Worm (Caenorhabditis elegans) whole organism, young adult: ENCODE measurements around the gene C17G10.13.

Source experiments
- B0019.2 ChIP-seq: fragments of 200-800 bp; sonication (Bioruptor generic); conservative IDR thresholded peaks from 2 replicates; pipeline ENCODE4 v1.3.6; 2022; ENCODE audit warnings: missing genetic modification reagents, missing genetic modification characterization, missing compliant biosample characterization
- B0035.1 ChIP-seq: sonication (generic microtip); optimal IDR thresholded peaks from 2 replicates; lab custom pipeline; 2016; ENCODE audit warnings: missing genetic modification characterization, mild to moderate bottlenecking, missing compliant biosample characterization, missing genotype, missing genetic modification reagents
- C06A6.2 ChIP-seq: fragments of 200-800 bp; sonication (Bioruptor generic); conservative IDR thresholded peaks from 2 replicates; pipeline ENCODE4 v1.3.6; 2022; ENCODE audit warnings: missing genetic modification characterization, missing compliant biosample characterization
- D2030.7 ChIP-seq: fragments of 200-800 bp; sonication (Bioruptor generic); IDR thresholded peaks from 2 replicates; pipeline ENCODE4 v1.3.6; 2022; ENCODE audit warnings: missing genetic modification reagents, missing genetic modification characterization, missing compliant biosample characterization
- F10E7.11 ChIP-seq: sonication (generic microtip); optimal IDR thresholded peaks from 2 replicates; lab custom pipeline; 2017; ENCODE audit warnings: mild to moderate bottlenecking, missing genetic modification characterization, moderate library complexity, missing compliant biosample characterization
- F39B2.1 ChIP-seq: fragments of 200-800 bp; sonication (Bioruptor generic); IDR thresholded peaks from 2 replicates; pipeline ENCODE4 v1.3.6; 2022; ENCODE audit warnings: missing genetic modification reagents, missing genetic modification characterization, missing compliant biosample characterization
- F52B5.7 ChIP-seq: sonication (generic microtip); optimal IDR thresholded peaks from 2 replicates; lab custom pipeline; 2016; ENCODE audit warnings: mild to moderate bottlenecking, missing genetic modification characterization, missing compliant biosample characterization
- T07F8.4 ChIP-seq: sonication (generic microtip); optimal IDR thresholded peaks from 2 replicates; lab custom pipeline; 2016; ENCODE audit warnings: mild to moderate bottlenecking, missing genetic modification characterization, moderate library complexity, missing compliant biosample characterization
- T26A5.8 ChIP-seq: sonication (generic microtip); optimal IDR thresholded peaks from 2 replicates; lab custom pipeline; 2016; ENCODE audit warnings: missing genetic modification characterization, missing compliant biosample characterization
- Y53F4B.3 ChIP-seq: fragments of 200-800 bp; sonication (Bioruptor generic); IDR thresholded peaks from 2 replicates; pipeline ENCODE4 v1.3.6; 2022; ENCODE audit warnings: missing genetic modification reagents, missing genetic modification characterization, missing compliant biosample characterization
- Y67H2A.10 ChIP-seq: fragments of 200-800 bp; sonication (Bioruptor generic); conservative IDR thresholded peaks from 2 replicates; pipeline ENCODE4 v1.3.6; 2022; ENCODE audit warnings: missing genetic modification reagents, missing genetic modification characterization, missing compliant biosample characterization
- akir-1 ChIP-seq: fragments of 200-800 bp; sonication (Bioruptor generic); optimal IDR thresholded peaks from 2 replicates; lab custom pipeline; 2018; ENCODE audit warnings: mild to moderate bottlenecking, missing genetic modification characterization, moderate library complexity, missing compliant biosample characterization
- ama-1 ChIP-seq, 3 experiments: fragments of 150-350 bp in 1 of 3; sonication (generic microtip) in 2 of 3; optimal IDR thresholded peaks; 2 replicates each; lab custom pipeline; 2014 to 2018; ENCODE audit warnings: missing biosample characterization in 2 of 3, missing genetic modification characterization in 2 of 3, missing genetic modification reagents in 2 of 3
- aptf-3 ChIP-seq: fragments of 200-800 bp; sonication (Bioruptor generic); IDR thresholded peaks from 2 replicates; pipeline ENCODE4 v1.3.6; 2022; ENCODE audit warnings: missing genetic modification characterization, missing compliant biosample characterization
- athp-1 ChIP-seq: sonication (generic microtip); optimal IDR thresholded peaks from 2 replicates; lab custom pipeline; 2017; ENCODE audit warnings: mild to moderate bottlenecking, missing genetic modification characterization, missing compliant biosample characterization
- attf-5 ChIP-seq: fragments of 200-800 bp; sonication (Bioruptor generic); optimal IDR thresholded peaks from 2 replicates; lab custom pipeline; 2018; ENCODE audit warnings: mild to moderate bottlenecking, missing genetic modification characterization, missing compliant biosample characterization
- bed-2 ChIP-seq: fragments of 200-800 bp; sonication (Bioruptor generic); IDR thresholded peaks from 2 replicates; pipeline ENCODE4 v1.3.6; 2022; ENCODE audit warnings: missing genetic modification reagents, missing genetic modification characterization, missing compliant biosample characterization
- ceh-40 ChIP-seq: fragments of 200-800 bp; sonication (Bioruptor generic); IDR thresholded peaks from 2 replicates; pipeline ENCODE4 v1.3.6; 2022; ENCODE audit warnings: missing genetic modification characterization, missing compliant biosample characterization
- ceh-58 ChIP-seq: fragments of 200-800 bp; sonication (Bioruptor generic); IDR thresholded peaks from 2 replicates; pipeline ENCODE4 v1.3.6; 2022; ENCODE audit warnings: missing genetic modification characterization, missing compliant biosample characterization
- ceh-79 ChIP-seq: sonication (generic microtip); optimal IDR thresholded peaks from 2 replicates; lab custom pipeline; 2017; ENCODE audit warnings: mild to moderate bottlenecking, missing genetic modification characterization, missing compliant biosample characterization
- ceh-91 ChIP-seq: fragments of 200-800 bp; sonication (Bioruptor generic); IDR thresholded peaks from 2 replicates; pipeline ENCODE4 v1.3.6; 2022; ENCODE audit warnings: missing genetic modification reagents, missing genetic modification characterization, missing compliant biosample characterization
- die-1 ChIP-seq: sonication (generic microtip); optimal IDR thresholded peaks from 2 replicates; lab custom pipeline; 2016; ENCODE audit warnings: missing genotype, mild to moderate bottlenecking, missing genetic modification characterization, missing compliant biosample characterization
- dpff-1 ChIP-seq: sonication (generic microtip); optimal IDR thresholded peaks from 2 replicates; lab custom pipeline; 2017; ENCODE audit warnings: mild to moderate bottlenecking, missing genetic modification characterization, missing compliant biosample characterization
- efl-1 ChIP-seq: fragments of 150-350 bp; optimal IDR thresholded peaks from 2 replicates; lab custom pipeline; 2014; ENCODE audit warnings: missing biosample characterization, missing genetic modification reagents, missing genetic modification characterization
- egl-44 ChIP-seq: fragments of 200-800 bp; sonication (Bioruptor generic); IDR thresholded peaks from 2 replicates; pipeline ENCODE4 v1.3.6; 2022; ENCODE audit warnings: missing genetic modification reagents, missing genetic modification characterization, missing compliant biosample characterization
- ets-4 ChIP-seq: fragments of 200-800 bp; sonication (Bioruptor generic); optimal IDR thresholded peaks from 2 replicates; lab custom pipeline; 2018; ENCODE audit warnings: mild to moderate bottlenecking, missing genetic modification characterization, missing compliant biosample characterization
- fkh-3 ChIP-seq: sonication (generic microtip); optimal IDR thresholded peaks from 2 replicates; lab custom pipeline; 2016; ENCODE audit warnings: mild to moderate bottlenecking, missing genetic modification characterization, missing compliant biosample characterization
- gei-17 ChIP-seq: fragments of 200-800 bp; sonication (Bioruptor generic); optimal IDR thresholded peaks from 2 replicates; lab custom pipeline; 2018; ENCODE audit warnings: mild to moderate bottlenecking, missing genetic modification characterization, missing compliant biosample characterization
- him-1 ChIP-seq: sonication (generic microtip); optimal IDR thresholded peaks from 2 replicates; lab custom pipeline; 2016; ENCODE audit warnings: missing genotype, missing genetic modification reagents, missing genetic modification characterization, missing compliant biosample characterization
- hsf-1 ChIP-seq: fragments of 200-800 bp; sonication (Bioruptor generic); IDR thresholded peaks from 2 replicates; pipeline ENCODE4 v1.3.6; 2022; ENCODE audit warnings: missing genetic modification reagents, missing genetic modification characterization, missing compliant biosample characterization
- let-607 ChIP-seq, 2 experiments: fragments of 200-800 bp in 1 of 2; sonication (Bioruptor generic) in 1 of 2; sonication (generic microtip) in 1 of 2; optimal IDR thresholded peaks; 2 replicates each; lab custom pipeline; 2016 to 2018; ENCODE audit warnings: mild to moderate bottlenecking in 2 of 2, missing compliant biosample characterization in 2 of 2, missing genetic modification characterization in 2 of 2, moderate library complexity in 2 of 2, missing genotype in 1 of 2
- lin-40 ChIP-seq: sonication (generic microtip); optimal IDR thresholded peaks from 2 replicates; lab custom pipeline; 2016; ENCODE audit warnings: missing genetic modification characterization, mild to moderate bottlenecking, missing compliant biosample characterization, missing genotype, missing genetic modification reagents
- lir-1 ChIP-seq: fragments of 200-800 bp; sonication (Bioruptor generic); conservative IDR thresholded peaks from 2 replicates; pipeline ENCODE4 v1.3.6; 2022; ENCODE audit warnings: missing genetic modification reagents, missing genetic modification characterization, missing compliant biosample characterization
- madf-10 ChIP-seq: sonication (generic microtip); optimal IDR thresholded peaks from 2 replicates; lab custom pipeline; 2016; ENCODE audit warnings: mild to moderate bottlenecking, missing genetic modification characterization, missing compliant biosample characterization
- madf-3 ChIP-seq: fragments of 200-800 bp; sonication (Bioruptor generic); IDR thresholded peaks from 2 replicates; pipeline ENCODE4 v1.3.6; 2022; ENCODE audit warnings: missing genetic modification reagents, missing genetic modification characterization, missing compliant biosample characterization
- madf-6 ChIP-seq: fragments of 200-800 bp; sonication (Bioruptor generic); IDR thresholded peaks from 2 replicates; pipeline ENCODE4 v1.3.6; 2022; ENCODE audit warnings: missing genetic modification reagents, missing genetic modification characterization, missing compliant biosample characterization
- mcd-1 ChIP-seq: fragments of 200-800 bp; sonication (Bioruptor generic); IDR thresholded peaks from 2 replicates; pipeline ENCODE4 v1.3.6; 2022; ENCODE audit warnings: missing genetic modification reagents, missing genetic modification characterization, missing compliant biosample characterization
- nfyb-1 ChIP-seq: fragments of 200-800 bp; sonication (Bioruptor generic); IDR thresholded peaks from 2 replicates; pipeline ENCODE4 v1.3.6; 2022; ENCODE audit warnings: missing genetic modification reagents, missing genetic modification characterization, missing compliant biosample characterization
- pha-4 ChIP-seq: fragments of 150-350 bp; sonication (generic microtip); optimal IDR thresholded peaks from 2 replicates; lab custom pipeline; 2014; ENCODE audit warnings: missing biosample characterization, missing genetic modification reagents, missing genetic modification characterization
- repo-1 ChIP-seq: sonication (generic microtip); optimal IDR thresholded peaks from 2 replicates; lab custom pipeline; 2017; ENCODE audit warnings: mild to moderate bottlenecking, missing genetic modification characterization, missing compliant biosample characterization
- sdz-38 ChIP-seq: sonication (generic microtip); optimal IDR thresholded peaks from 2 replicates; lab custom pipeline; 2016; ENCODE audit warnings: missing genotype, missing genetic modification characterization, missing compliant biosample characterization
- snpc-1.1 ChIP-seq: sonication (generic microtip); optimal IDR thresholded peaks from 2 replicates; lab custom pipeline; 2017; ENCODE audit warnings: missing genetic modification characterization, mild to moderate bottlenecking, missing compliant biosample characterization, antibody characterized with exemption, moderate library complexity, missing genotype, missing genetic modification reagents; ENCODE audit not compliant: insufficient read depth
- tlf-1 ChIP-seq: fragments of 200-800 bp; sonication (Bioruptor generic); optimal IDR thresholded peaks from 2 replicates; lab custom pipeline; 2018; ENCODE audit warnings: mild to moderate bottlenecking, missing genetic modification characterization, missing compliant biosample characterization
- unc-130 ChIP-seq: sonication (generic microtip); optimal IDR thresholded peaks from 2 replicates; lab custom pipeline; 2016; ENCODE audit warnings: missing genetic modification reagents, missing genetic modification characterization, missing compliant biosample characterization
- zim-3 ChIP-seq: sonication (generic microtip); optimal IDR thresholded peaks from 2 replicates; lab custom pipeline; 2017; ENCODE audit warnings: mild to moderate bottlenecking, missing genetic modification characterization, moderate library complexity, missing compliant biosample characterization
- ztf-18 ChIP-seq: sonication (generic microtip); optimal IDR thresholded peaks from 2 replicates; lab custom pipeline; 2016; ENCODE audit warnings: missing genotype, mild to moderate bottlenecking, missing genetic modification characterization, missing compliant biosample characterization
- ztf-25 ChIP-seq: fragments of 200-800 bp; sonication (Bioruptor generic); IDR thresholded peaks from 2 replicates; pipeline ENCODE4 v1.3.6; 2022; ENCODE audit warnings: missing genetic modification reagents, missing genetic modification characterization, missing compliant biosample characterization
- ztf-28 ChIP-seq: fragments of 200-800 bp; sonication (Bioruptor generic); IDR thresholded peaks from 2 replicates; pipeline ENCODE4 v1.3.6; 2022; ENCODE audit warnings: missing genetic modification reagents, missing genetic modification characterization, missing compliant biosample characterization
- ztf-3 ChIP-seq: fragments of 200-800 bp; sonication (Bioruptor generic); optimal IDR thresholded peaks from 2 replicates; lab custom pipeline; 2018; ENCODE audit warnings: mild to moderate bottlenecking, missing genetic modification characterization, missing compliant biosample characterization

Gene C17G10.13

DNA sequence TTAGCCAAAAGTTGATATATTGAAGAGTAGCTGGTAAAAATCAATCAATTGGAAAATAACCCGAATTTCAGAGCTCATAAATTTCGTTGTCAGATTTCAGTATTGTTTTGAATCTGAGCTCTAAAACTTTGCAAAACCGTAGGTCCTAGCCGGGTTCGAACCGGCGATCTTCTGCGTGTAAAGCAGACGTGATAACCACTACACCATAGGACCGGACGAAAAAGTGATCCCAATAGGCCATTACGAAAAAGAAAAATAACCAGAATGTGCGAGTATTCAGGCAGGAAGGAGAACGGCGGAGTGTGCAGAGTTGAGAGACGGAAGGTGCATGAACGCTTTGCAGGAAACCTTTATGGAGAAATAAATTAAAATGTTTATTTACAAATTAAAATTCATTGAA lies 12.5 kb downstream of the C17G10.13 start (continued):
- TF ChIP-seq ztf-18 (tag; lab: Kevin White, UChicago) (peak; percentile 47), Y53F4B.3 (GFP tag; lab: Robert Waterston, UW) (0 out of 2 replicates have a peak, but pooled peaks have one; percentile 30), akir-1 (GFP tag; lab: Kevin White, UChicago) (no peak), snpc-1.1 (tag; lab: Kevin White, UChicago) (no peak), nfyb-1 (GFP tag; lab: Robert Waterston, UW) (peak; percentile 72; the same call in 1 of the 2 replicates), T07F8.4 (tag; lab: Kevin White, UChicago) (peak; percentile 24), ztf-28 (GFP tag; lab: Robert Waterston, UW) (no peak), mcd-1 (GFP tag; lab: Robert Waterston, UW) (0 out of 2 replicates have a peak, but pooled peaks have one; percentile 46), dpff-1 (tag; lab: Kevin White, UChicago) (no peak), ztf-25 (GFP tag; lab: Robert Waterston, UW) (no peak), ama-1 (optimal IDR thresholded peaks at IDR 0.05; lab: Kevin White, UChicago) (no peak), ama-1 (GFP tag; optimal IDR thresholded peaks at IDR 0.05; lab: Kevin White, UChicago) (peak; percentile 9 to 73), bed-2 (GFP tag; lab: Robert Waterston, UW) (no peak), fkh-3 (no peak), zim-3 (tag; lab: Kevin White, UChicago) (peak; percentile 35), T26A5.8 (tag; lab: Kevin White, UChicago) (no peak), unc-130 (GFP tag; lab: Kevin White, UChicago) (peak; percentile 18), aptf-3 (GFP tag; lab: Robert Waterston, UW) (no peak), ceh-79 (tag; lab: Kevin White, UChicago) (no peak), madf-6 (no peak), ceh-58 (GFP tag; lab: Robert Waterston, UW) (no peak), madf-10 (tag; lab: Kevin White, UChicago) (peak; percentile 1), B0035.1 (tag; lab: Kevin White, UChicago) (peak; percentile 15), tlf-1 (GFP tag; lab: Kevin White, UChicago) (no peak), ztf-3 (no peak), die-1 (peak; percentile 69), ets-4 (no peak), hsf-1 (no peak), B0019.2 (no peak), repo-1 (tag; lab: Kevin White, UChicago) (peak; percentile 15), ceh-91 (GFP tag; lab: Robert Waterston, UW) (no peak), lir-1 (GFP tag; lab: Robert Waterston, UW) (no peak), egl-44 (GFP tag; lab: Robert Waterston, UW) (no peak), pha-4 (tag; lab: Kevin White, UChicago) (no peak), him-1 (tag; lab: Kevin White, UChicago) (peak; percentile 80), F39B2.1 (no peak), efl-1 (GFP tag; lab: Kevin White, UChicago) (no peak), sdz-38 (no peak), let-607 (tag; optimal IDR thresholded peaks at IDR 0.05; lab: Kevin White, UChicago) (peak; percentile 17 to 31), gei-17 (GFP tag; lab: Kevin White, UChicago) (no peak), athp-1 (tag; lab: Kevin White, UChicago) (peak; percentile 50), ceh-40 (GFP tag; lab: Robert Waterston, UW) (peak; percentile 59; the same call in 1 of the 2 replicates), attf-5 (GFP tag; lab: Kevin White, UChicago) (peak; percentile 30), madf-3 (GFP tag; lab: Robert Waterston, UW) (no peak), lin-40 (tag; lab: Kevin White, UChicago) (peak; percentile 48), F10E7.11 (tag; lab: Kevin White, UChicago) (no peak), Y67H2A.10 (GFP tag; lab: Robert Waterston, UW) (no peak), D2030.7 (0 out of 2 replicates have a peak, but pooled peaks have one; percentile 26), F52B5.7 (tag; lab: Kevin White, UChicago) (no peak), C06A6.2 (GFP tag; lab: Robert Waterston, UW) (no peak)
